Worm (Caenorhabditis elegans) whole organism, midembryonic: ENCODE data around the gene his-38.

ENCODE experiments used
- T22C8.4 ChIP-seq: fragments of 200-800 bp; sonication (Bioruptor generic); IDR thresholded peaks from 2 replicates; pipeline ENCODE4 v1.3.6; 2022; ENCODE audit warnings: missing genetic modification characterization, missing compliant biosample characterization
- cog-1 ChIP-seq: sonication (generic microtip); optimal IDR thresholded peaks from 2 replicates; lab custom pipeline; 2016; ENCODE audit warnings: missing genetic modification characterization, missing compliant biosample characterization
- flt-1 ChIP-seq: fragments of 200-800 bp; sonication (Bioruptor generic); IDR thresholded peaks from 2 replicates; pipeline ENCODE4 v1.3.6; 2022; ENCODE audit warnings: missing genetic modification characterization, missing compliant biosample characterization
- klf-2 ChIP-seq: fragments of 200-800 bp; sonication (Bioruptor generic); conservative IDR thresholded peaks from 2 replicates; pipeline ENCODE4 v1.3.6; 2022; ENCODE audit warnings: missing genetic modification reagents, missing genetic modification characterization, missing compliant biosample characterization
- med-1 ChIP-seq: sonication (generic microtip); optimal IDR thresholded peaks from 2 replicates; lab custom pipeline; 2017; ENCODE audit warnings: missing genetic modification characterization, mild to moderate bottlenecking, missing compliant biosample characterization, antibody characterized with exemption, missing genetic modification reagents; ENCODE audit not compliant: insufficient read depth
- ref-1 ChIP-seq: fragments of 200-800 bp; sonication (Bioruptor generic); conservative IDR thresholded peaks from 2 replicates; pipeline ENCODE4 v1.3.6; 2022; ENCODE audit warnings: missing genetic modification reagents, missing genetic modification characterization, missing compliant biosample characterization
- tab-1 ChIP-seq: fragments of 200-800 bp; sonication (Bioruptor generic); IDR thresholded peaks from 2 replicates; pipeline ENCODE4 v1.3.6; 2022; ENCODE audit warnings: missing genetic modification characterization, missing compliant biosample characterization
- ztf-23 ChIP-seq: fragments of 200-800 bp; sonication (Bioruptor generic); IDR thresholded peaks from 2 replicates; pipeline ENCODE4 v1.3.6; 2022; ENCODE audit warnings: missing genetic modification reagents, missing genetic modification characterization, missing compliant biosample characterization
- ztf-29 ChIP-seq: fragments of 200-800 bp; sonication (Bioruptor generic); IDR thresholded peaks from 2 replicates; pipeline ENCODE4 v1.3.6; 2022; ENCODE audit warnings: missing genetic modification reagents, missing genetic modification characterization, missing compliant biosample characterization

his-38 gene

DNA sequence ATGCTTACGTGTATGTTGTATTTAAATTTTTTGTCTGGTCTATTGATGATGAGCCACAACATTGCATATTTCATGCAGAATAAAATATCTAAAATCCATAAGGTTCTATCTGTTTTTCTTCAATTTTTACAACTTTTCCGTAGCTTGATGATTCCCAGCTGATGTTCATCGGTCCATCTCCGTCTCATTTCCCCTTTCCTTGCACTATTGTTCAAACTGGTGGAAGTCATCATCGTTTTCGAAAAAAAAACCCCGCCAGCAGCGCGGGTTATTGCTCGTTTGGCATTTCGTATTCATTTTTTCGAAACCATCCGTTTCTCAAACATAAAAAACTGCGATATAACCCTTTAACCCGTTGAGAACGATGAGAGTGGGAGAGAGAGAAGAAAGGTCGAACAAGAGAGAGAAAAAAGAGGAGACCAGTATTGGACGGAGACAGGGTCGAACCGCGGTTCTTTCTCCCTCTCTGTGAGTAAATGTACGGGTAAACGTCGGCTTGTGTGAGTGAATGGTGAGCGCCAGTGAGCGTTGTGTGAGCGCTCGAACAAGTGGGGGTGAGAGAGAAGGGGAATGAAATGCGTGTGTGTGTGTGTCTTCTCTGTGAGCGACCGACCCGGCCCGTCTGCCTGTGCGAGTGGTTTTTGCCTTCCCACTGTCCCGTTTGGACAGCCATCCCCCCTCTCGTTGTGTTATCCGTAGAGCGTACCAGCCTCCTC is 44.9 kb downstream of the his-38 start:
- TF ChIP-seq klf-2 (GFP tag; lab: Robert Waterston, UW) (no peak), med-1 (GFP tag; lab: Kevin White, UChicago) (no peak), cog-1 (tag; lab: Kevin White, UChicago) (peak; percentile 75), ztf-29 (peak; percentile 78; the same call in 1 of the 2 replicates), ztf-23 (GFP tag; lab: Robert Waterston, UW) (peak; percentile 58; the same call in 1 of the 2 replicates), flt-1 (GFP tag; lab: Robert Waterston, UW) (peak; percentile 67; the same call in 1 of the 2 replicates)

DNA sequence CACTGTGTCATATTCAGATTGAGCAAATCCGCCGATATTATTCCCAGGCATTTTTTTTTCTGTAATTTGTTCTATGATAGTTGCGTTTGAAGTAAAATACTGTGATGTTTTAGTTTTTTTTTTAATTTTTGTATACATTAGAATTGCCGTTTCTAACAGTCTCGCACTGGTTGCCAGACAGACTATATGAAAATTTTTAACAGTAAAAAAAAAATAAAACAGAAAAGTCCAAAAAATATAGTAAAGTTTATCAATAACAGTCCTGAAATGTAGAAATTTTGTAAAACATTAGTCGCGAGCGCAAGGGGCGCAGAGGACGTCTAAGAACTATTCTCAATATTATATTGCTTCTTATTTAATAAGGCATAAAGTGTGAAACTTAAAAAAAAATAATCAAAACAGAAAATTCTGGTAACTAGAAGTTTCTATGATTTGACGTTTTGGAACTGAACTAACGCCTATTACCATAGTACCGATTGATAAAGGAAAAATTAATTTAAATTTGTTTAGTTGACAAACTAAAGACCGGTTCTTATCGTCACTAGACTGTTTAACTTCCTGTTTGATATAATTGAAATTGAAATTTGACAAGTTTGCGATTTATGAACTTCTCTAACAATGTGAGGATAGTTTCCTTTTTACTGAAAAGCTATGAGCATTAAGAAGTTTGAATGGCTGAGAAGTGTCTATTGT is 49.2 kb downstream of the his-38 start, which contains the start of gene lact-1:
lact-1 (minus strand) TSS at position 51 of the 693 bp plus-strand sequence.
- no peak for TF ChIP-seq cog-1 (tag; lab: Kevin White, UChicago)
- no peak for TF ChIP-seq ztf-29
- TF ChIP-seq T22C8.4 = no peak
- no peak for TF ChIP-seq tab-1 (GFP tag; lab: Robert Waterston, UW)
- TF ChIP-seq ztf-23 (GFP tag; lab: Robert Waterston, UW) = no peak
- TF ChIP-seq flt-1 (GFP tag; lab: Robert Waterston, UW) = no peak
- TF ChIP-seq klf-2 (GFP tag; lab: Robert Waterston, UW) = no peak
- TF ChIP-seq ref-1 (GFP tag; lab: Robert Waterston, UW) = no peak
- TF ChIP-seq med-1 (GFP tag; lab: Kevin White, UChicago) = no peak
